Worm (Caenorhabditis elegans): Measurements from ENCODE around the gene unc-24.
"Not testable (repeated sequence)": the region's sequence is repeated elsewhere in the genome, so short reads cannot be mapped to it uniquely, and the experiment has no call there.

unc-24 gene

DNA sequence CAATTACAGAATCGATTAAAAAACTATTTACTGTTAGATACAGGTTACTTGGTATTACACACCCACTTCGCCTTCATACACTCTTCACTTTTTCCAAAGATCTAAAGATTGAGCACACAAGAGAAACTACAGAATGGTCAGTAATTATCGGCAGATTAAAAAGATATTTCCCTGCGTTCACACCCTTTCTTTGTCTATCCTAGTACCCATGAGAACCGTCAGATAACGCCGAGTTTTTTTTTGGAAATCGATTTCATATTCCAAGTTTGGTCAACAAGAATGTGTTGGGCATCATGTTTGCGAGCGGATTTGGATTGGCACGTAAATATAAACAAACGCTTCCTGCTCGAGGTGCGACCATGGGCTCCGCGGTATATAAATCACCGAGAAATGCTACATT is 34.2 kb downstream of the unc-24 start, which contains the start of gene C26B2.8:
Gene C26B2.8, plus strand, starts transcription at position 301 of the 400 bp plus-strand sequence.
- TF ChIP-seq unc-62 (GFP tag; optimal IDR thresholded peaks at IDR 0.05): no peak

DNA sequence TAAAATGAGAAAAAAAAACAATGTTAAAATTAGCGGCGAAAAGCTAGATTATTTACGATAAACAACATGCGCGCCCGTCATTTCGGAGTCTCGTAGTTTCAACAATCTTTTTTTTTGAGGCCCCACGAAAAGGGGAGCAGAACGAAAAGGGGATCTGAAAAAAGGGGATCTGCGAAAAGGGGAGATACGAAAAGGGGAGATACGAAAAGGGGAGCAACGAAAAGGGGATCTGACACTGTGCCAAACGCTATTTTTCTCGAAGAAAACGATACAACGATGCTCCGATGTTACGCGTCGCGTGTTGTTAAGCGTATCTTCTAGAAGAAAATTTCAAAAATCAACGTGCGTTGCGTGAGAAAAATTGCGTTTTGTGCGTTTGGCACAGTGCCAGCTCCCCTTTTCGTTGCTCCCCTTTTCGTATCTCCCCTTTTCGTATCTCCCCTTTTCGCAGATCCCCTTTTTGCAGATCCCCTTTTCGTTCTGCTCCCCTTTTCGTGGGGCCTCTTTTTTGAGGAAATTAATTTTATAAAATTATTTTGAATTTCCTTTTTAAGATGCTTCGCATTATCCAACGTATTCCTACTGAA is 36.1 kb downstream of the unc-24 start, which contains the start of gene C26B2.7:
Gene C26B2.7, plus strand, starts transcription at position 549 of the 587 bp plus-strand sequence.
- not testable (repeated sequence) for TF ChIP-seq unc-62 (GFP tag; optimal IDR thresholded peaks at IDR 0.05)

DNA sequence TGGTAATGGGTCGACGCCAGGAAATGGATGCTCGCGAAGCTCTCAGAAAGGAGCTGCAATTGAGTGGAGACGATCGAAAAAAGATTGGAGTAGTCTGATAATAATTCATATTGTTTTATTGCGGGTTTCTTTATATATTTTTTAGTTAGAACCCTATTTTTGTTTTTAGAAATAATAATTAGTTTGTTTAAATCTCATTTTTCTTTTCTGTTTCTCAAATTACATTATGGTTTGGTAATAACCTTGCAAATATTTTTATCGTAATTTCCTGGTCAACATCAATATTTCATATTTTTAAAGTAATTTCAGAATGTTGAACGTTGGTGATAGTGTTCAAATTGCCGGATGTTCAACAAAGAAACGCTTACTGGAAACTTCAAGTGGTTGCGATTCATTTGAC is 37.0 kb downstream of the unc-24 start, which contains the start of gene elpc-4:
Gene elpc-4, plus strand, starts transcription at position 301 of the 400 bp plus-strand sequence.
- no peak for TF ChIP-seq unc-62 (GFP tag; optimal IDR thresholded peaks at IDR 0.05)

DNA sequence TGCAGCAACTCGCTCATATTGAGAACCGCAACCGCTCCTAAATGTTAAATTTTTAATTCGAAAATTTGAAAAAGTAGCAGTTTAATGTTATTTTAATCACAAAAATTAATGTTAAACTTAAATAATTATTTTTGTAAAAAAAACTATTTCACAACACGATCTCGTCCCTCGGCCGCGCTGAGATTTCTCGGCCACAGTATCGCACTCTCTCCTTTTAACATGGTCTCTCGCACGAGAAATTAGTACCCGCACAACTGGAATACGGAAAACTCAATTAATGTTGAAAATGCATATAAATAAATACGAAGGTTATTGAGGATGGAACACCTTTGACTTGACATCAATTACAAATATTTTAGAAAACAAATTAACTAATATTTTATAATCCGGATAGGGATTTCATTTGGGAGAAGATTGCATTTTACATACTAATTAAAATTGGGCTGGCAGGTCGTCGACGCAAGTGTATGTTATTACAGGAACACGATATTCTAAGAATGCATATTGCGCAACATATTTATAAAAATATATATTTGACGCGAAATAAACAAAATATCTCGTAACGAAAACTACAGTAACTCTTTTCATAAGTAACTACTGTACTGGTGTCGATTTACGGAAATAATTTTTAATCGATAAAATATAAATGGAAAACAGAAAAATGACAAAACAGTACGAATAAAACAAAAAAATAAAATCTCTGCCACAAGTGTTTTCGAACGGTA is 40.3 kb downstream of the unc-24 start, which contains the start of gene dnc-4:
Gene dnc-4, minus strand, starts transcription at position 37 of the 725 bp plus-strand sequence.
- no peak for TF ChIP-seq unc-62 (GFP tag; optimal IDR thresholded peaks at IDR 0.05)

DNA sequence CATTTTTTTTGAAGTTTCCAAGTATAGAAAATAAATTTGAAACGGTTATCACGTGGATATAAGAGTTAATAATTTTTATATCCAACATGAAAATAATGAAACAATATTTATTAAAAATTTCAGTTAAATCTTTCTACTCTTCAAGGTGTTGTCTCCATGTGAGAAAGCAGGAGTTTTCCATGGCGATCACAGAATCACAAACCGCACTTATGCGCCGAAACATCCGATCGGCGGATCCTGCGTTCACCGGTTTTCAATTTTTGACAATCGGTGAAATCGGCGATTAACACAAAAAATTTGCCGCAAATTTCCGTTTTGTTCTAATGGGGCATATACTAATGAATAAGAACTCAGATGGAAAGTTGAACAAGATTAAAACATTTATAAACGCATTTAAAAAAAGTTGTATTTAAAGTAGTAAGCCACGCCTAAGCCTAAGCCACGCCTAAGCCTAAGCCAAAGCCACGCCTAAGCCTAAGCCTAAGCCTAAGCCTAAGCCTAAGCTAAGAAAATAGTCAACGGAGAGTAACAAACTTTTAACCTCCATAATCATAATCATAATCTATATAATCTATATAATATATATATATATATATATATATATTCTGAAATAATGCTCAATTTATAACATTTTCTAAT is 42.5 kb downstream of the unc-24 start, which contains the start of gene C26B2.2:
Gene C26B2.2, minus strand, starts transcription at position 88 of the 639 bp plus-strand sequence.
- TF ChIP-seq unc-62 (GFP tag; optimal IDR thresholded peaks at IDR 0.05): no peak

DNA sequence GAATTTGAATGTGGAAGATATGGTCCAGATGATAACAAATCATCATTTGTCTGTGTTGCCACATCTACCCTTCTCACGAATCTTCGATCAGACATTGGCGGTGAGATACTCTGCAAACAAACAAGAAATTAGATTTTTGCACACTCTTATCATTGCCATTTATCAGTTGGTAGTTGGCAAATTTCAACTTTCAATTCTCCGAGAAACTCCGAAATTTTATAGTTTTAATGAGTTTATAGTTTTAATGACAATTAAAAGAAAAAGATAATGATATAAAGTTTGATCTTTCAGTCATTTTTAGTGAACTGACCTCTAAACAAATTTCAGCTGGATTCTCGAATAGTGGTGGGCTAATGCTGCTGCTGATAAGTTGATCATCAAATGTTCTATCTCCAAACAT is 44.2 kb downstream of the unc-24 start:
- TF ChIP-seq unc-62 (GFP tag; optimal IDR thresholded peaks at IDR 0.05): no peak

DNA sequence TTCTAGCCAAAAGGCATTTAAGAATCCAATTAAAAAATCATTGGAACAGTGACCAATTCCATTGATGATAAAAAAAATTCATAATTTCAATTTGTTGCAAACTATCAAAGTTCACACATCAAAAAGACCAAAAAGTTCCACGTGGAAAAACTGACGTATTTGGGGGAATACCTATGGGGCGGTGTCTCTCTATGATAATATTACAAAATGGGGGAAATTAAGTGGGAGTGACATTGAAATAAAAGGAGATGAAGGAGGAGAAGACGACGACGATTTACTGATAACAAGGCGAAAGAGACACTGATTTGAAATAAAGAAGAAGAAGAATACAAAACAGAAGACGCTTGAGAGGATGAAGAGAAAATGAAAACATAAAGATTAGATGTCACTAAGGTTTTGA is 46.7 kb downstream of the unc-24 start:
- no peak for TF ChIP-seq unc-62 (GFP tag; optimal IDR thresholded peaks at IDR 0.05)

DNA sequence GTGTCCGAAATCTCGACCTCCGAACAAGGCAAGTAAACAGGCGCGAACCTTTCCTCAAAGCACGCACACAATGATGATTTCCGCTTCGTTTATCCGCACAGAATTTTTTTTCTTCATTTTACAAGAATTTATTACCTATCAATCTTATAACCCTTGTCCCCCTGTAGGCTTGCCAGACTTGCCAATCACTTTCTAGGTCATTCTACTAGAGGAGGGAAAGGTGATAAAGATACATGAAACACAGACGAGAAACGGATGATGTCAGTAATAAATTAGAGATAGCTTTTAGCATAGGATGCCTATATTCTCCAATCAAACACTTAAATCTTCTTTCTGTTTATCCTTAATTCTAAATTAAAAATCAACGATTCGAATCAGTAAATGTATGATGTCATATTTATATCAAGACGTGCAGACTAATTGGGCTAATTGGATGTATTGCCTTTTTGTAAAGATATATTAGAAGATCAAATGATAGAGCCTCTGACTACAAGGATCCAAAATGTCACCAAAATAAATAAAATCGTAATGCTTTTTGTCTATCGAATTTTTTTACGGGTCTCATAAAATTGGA is 47.7 kb downstream of the unc-24 start:
- TF ChIP-seq unc-62 (GFP tag; optimal IDR thresholded peaks at IDR 0.05): no peak

DNA sequence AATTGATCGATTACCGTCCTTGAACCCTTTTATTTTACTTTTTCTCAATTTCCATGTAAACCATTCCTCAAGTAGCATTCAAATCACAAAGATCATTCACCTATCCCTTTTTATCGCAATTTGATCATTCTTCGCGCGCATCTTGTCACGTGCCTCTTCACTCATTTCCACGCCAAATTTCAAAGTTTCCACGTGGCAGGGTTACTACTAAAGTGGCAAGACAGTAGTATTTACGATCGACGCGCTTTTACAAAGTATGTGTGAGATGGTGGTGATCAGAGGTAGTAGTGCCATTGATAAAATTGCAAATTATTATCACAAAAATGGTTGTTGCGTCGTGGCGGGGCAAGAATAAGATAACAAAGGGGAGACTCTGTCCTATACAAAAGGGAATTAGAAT is 48.7 kb downstream of the unc-24 start:
- no peak for TF ChIP-seq unc-62 (GFP tag; optimal IDR thresholded peaks at IDR 0.05)

DNA sequence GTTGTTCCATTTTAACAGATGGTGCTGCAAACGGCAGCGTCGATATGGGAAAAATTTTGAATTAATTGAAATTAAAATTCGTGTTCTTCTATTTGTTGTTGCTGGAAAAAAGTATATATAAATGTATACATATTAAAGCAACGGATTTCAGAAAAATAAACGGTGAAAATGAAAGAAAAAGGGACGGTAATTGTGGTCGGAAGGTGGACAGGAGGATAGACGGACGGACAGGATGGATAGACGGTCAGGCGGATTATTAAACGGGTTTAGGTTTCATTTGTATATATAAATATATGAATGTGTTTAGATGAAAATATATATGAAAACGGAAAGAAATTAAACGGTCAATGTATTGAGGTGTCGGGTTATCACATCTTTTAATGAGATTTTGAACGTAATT is 49.7 kb downstream of the unc-24 start, which contains the start of gene nhr-31:
Gene nhr-31, minus strand, starts transcription at position 101 of the 400 bp plus-strand sequence.
- TF ChIP-seq unc-62 (GFP tag; optimal IDR thresholded peaks at IDR 0.05): no peak

DNA sequence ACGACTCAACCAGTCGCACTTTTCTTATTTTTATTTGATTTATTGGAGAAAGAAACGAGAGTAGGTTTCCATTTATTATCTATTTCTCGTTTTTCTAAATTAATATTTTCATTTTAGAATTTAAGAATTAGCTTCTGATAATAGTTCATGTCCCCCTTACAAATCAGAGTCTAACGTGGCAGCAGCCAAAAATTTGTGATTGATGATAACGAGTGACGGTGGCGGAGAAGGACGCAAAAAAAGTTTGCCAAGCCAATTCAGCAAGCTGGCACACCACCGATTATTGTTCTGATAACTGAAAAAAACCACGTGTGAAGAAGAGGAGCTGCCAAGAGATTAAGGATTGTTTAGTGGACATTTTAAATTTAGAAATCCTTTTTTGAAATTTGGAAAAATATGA is 50.4 kb downstream of the unc-24 start:
- no peak for TF ChIP-seq unc-62 (GFP tag; optimal IDR thresholded peaks at IDR 0.05)

All from whole organism, dauer.